Worm (Caenorhabditis elegans) whole organism, L4 larva: ENCODE measurements around the gene ttbk-8.2.

ENCODE experiments used
- D1046.2 ChIP-seq: fragments of 200-800 bp; sonication (Bioruptor generic); IDR thresholded peaks from 2 replicates; pipeline ENCODE4 v1.3.6; 2022; ENCODE audit warnings: missing genetic modification characterization, missing compliant biosample characterization
- ZK546.5 ChIP-seq, 2 experiments: sonication (generic microtip); optimal IDR thresholded peaks; 2 replicates each; lab custom pipeline; 2017; ENCODE audit warnings: missing biosample characterization in 2 of 2, missing genetic modification characterization in 2 of 2
- ama-1 ChIP-seq: fragments of 150-350 bp; optimal IDR thresholded peaks from 2 replicates; lab custom pipeline; 2014; ENCODE audit warnings: inconsistent platforms, mixed read lengths
- ceh-20 ChIP-seq: fragments of 200-800 bp; sonication (Bioruptor generic); IDR thresholded peaks from 2 replicates; pipeline ENCODE4 v1.3.6; 2022; ENCODE audit warnings: missing genetic modification reagents, missing genetic modification characterization, missing compliant biosample characterization
- fkh-10 ChIP-seq: fragments of 150-350 bp; optimal IDR thresholded peaks from 2 replicates; lab custom pipeline; 2014; ENCODE audit warnings: missing biosample characterization, missing genetic modification reagents, missing genetic modification characterization
- lsy-2 ChIP-seq, 2 experiments: fragments of 150-350 bp in 1 of 2; sonication (generic microtip) in 1 of 2; optimal IDR thresholded peaks; 2 replicates each; lab custom pipeline; 2014 to 2017; ENCODE audit warnings: missing biosample characterization in 2 of 2, missing genetic modification characterization in 2 of 2
- mdl-1 ChIP-seq, 2 experiments: fragments of 150-350 bp in 1 of 2; sonication (generic microtip) in 1 of 2; optimal IDR thresholded peaks; 2 replicates each; lab custom pipeline; 2014 to 2017; ENCODE audit warnings: missing biosample characterization in 2 of 2, missing genetic modification characterization in 2 of 2
- pha-4 ChIP-seq, 2 experiments: fragments of 150-350 bp in 1 of 2; fragments of 200-800 bp in 1 of 2; sonication (Bioruptor generic) in 1 of 2; IDR thresholded peaks in 1 of 2; optimal IDR thresholded peaks in 1 of 2; 2 replicates each; pipeline versions ENCODE4 v1.3.6 to Lab custom; 2014 to 2022; ENCODE audit warnings: missing genetic modification characterization in 2 of 2, missing genetic modification reagents in 2 of 2, missing biosample characterization in 1 of 2, missing compliant biosample characterization in 1 of 2
- rbr-2 ChIP-seq: sonication (generic microtip); optimal IDR thresholded peaks from 2 replicates; lab custom pipeline; 2016; ENCODE audit warnings: missing genotype, missing genetic modification characterization, missing compliant biosample characterization

- TF ChIP-seq fkh-10 (GFP tag; lab: Kevin White, UChicago) (no peak), rbr-2 (tag; lab: Kevin White, UChicago) (no peak), D1046.2 (GFP tag; lab: Robert Waterston, UW) (no peak), pha-4 (GFP tag; IDR thresholded peaks at IDR 0.05; lab: Robert Waterston, UW) (no peak), pha-4 (tag; optimal IDR thresholded peaks at IDR 0.05; lab: Kevin White, UChicago) (no peak), lsy-2 (tag; optimal IDR thresholded peaks at IDR 0.05; lab: Kevin White, UChicago) (no peak), ceh-20 (GFP tag; lab: Robert Waterston, UW) (no peak), ama-1 (lab: Kevin White, UChicago) (no peak), ZK546.5 (tag; optimal IDR thresholded peaks at IDR 0.05; lab: Kevin White, UChicago) (no peak), mdl-1 (tag; optimal IDR thresholded peaks at IDR 0.05; lab: Kevin White, UChicago) (no peak)
These were observed 12.1 kb upstream of the ttbk-8.2 start, which contains the start of gene srsx-16 for ce11 chrIV:5619643-5620042.
